Worm (Caenorhabditis elegans) whole organism, L3 larva: Measurements from ENCODE around the gene mev-1.

Experiments used
- R02D3.7 ChIP-seq: fragments of 150-350 bp; optimal IDR thresholded peaks from 2 replicates; lab custom pipeline; 2014; ENCODE audit warnings: missing biosample characterization, missing genetic modification characterization
- aly-2 ChIP-seq: fragments of 150-350 bp; optimal IDR thresholded peaks from 2 replicates; lab custom pipeline; 2014; ENCODE audit warnings: missing biosample characterization, missing genetic modification characterization
- ceh-82 ChIP-seq: fragments of 150-350 bp; optimal IDR thresholded peaks from 2 replicates; lab custom pipeline; 2014; ENCODE audit warnings: missing biosample characterization, missing genetic modification characterization
- egl-27 ChIP-seq: sonication (generic microtip); optimal IDR thresholded peaks from 4 replicates; lab custom pipeline; 2017; ENCODE audit warnings: missing biosample characterization, missing genetic modification reagents, missing genetic modification characterization
- elt-2 ChIP-seq: sonication (generic microtip); optimal IDR thresholded peaks from 2 replicates; lab custom pipeline; 2016; ENCODE audit warnings: missing genetic modification reagents, mild to moderate bottlenecking, missing genetic modification characterization, missing compliant biosample characterization
- elt-3 ChIP-seq, 3 experiments: fragments of 150-350 bp in 1 of 3; sonication (generic microtip) in 2 of 3; optimal IDR thresholded peaks; 2 replicates in 2 of 3; 4 replicates in 1 of 3; lab custom pipeline; 2014 to 2017; ENCODE audit warnings: missing biosample characterization in 3 of 3, missing genetic modification characterization in 3 of 3
- fos-1 ChIP-seq: fragments of 150-350 bp; optimal IDR thresholded peaks from 2 replicates; lab custom pipeline; 2014; ENCODE audit warnings: missing biosample characterization, missing genetic modification characterization
- mdl-1 ChIP-seq: fragments of 150-350 bp; optimal IDR thresholded peaks from 2 replicates; lab custom pipeline; 2014; ENCODE audit warnings: missing biosample characterization, missing genetic modification characterization
- nhr-11 ChIP-seq: fragments of 150-350 bp; optimal IDR thresholded peaks from 2 replicates; lab custom pipeline; 2014; ENCODE audit warnings: missing biosample characterization, missing genetic modification characterization
- nhr-237 ChIP-seq: fragments of 150-350 bp; optimal IDR thresholded peaks from 2 replicates; lab custom pipeline; 2014; ENCODE audit warnings: missing biosample characterization, missing genetic modification characterization
- nhr-25 ChIP-seq: sonication (generic microtip); optimal IDR thresholded peaks from 2 replicates; lab custom pipeline; 2017; ENCODE audit warnings: missing biosample characterization, missing genetic modification characterization
- sea-2 ChIP-seq: fragments of 150-350 bp; sonication (generic microtip); optimal IDR thresholded peaks from 4 replicates; lab custom pipeline; 2014; ENCODE audit warnings: missing biosample characterization, missing genetic modification reagents, missing genetic modification characterization
- skn-1 ChIP-seq: fragments of 150-350 bp; optimal IDR thresholded peaks from 2 replicates; lab custom pipeline; 2014; ENCODE audit warnings: missing biosample characterization, missing genetic modification characterization

- TF ChIP-seq sea-2 (no peak), elt-3 (tag; optimal IDR thresholded peaks at IDR 0.05; lab: Kevin White, UChicago) (no peak), nhr-237 (tag; lab: Kevin White, UChicago) (no peak), nhr-25 (tag; lab: Kevin White, UChicago) (no peak), R02D3.7 (no peak), aly-2 (tag; lab: Kevin White, UChicago) (no peak), nhr-11 (tag; lab: Kevin White, UChicago) (no peak), elt-2 (tag; lab: Kevin White, UChicago) (peak; percentile 53), ceh-82 (no peak), mdl-1 (no peak), fos-1 (tag; lab: Kevin White, UChicago) (no peak), skn-1 (tag; lab: Kevin White, UChicago) (no peak), egl-27 (no peak)
Measured at ce11 chrIII:10378899-10379298, 44.8 kb downstream of the mev-1 start.
